Fruit fly (Drosophila melanogaster): ENCODE results near the gene tow.

tow gene

DNA sequence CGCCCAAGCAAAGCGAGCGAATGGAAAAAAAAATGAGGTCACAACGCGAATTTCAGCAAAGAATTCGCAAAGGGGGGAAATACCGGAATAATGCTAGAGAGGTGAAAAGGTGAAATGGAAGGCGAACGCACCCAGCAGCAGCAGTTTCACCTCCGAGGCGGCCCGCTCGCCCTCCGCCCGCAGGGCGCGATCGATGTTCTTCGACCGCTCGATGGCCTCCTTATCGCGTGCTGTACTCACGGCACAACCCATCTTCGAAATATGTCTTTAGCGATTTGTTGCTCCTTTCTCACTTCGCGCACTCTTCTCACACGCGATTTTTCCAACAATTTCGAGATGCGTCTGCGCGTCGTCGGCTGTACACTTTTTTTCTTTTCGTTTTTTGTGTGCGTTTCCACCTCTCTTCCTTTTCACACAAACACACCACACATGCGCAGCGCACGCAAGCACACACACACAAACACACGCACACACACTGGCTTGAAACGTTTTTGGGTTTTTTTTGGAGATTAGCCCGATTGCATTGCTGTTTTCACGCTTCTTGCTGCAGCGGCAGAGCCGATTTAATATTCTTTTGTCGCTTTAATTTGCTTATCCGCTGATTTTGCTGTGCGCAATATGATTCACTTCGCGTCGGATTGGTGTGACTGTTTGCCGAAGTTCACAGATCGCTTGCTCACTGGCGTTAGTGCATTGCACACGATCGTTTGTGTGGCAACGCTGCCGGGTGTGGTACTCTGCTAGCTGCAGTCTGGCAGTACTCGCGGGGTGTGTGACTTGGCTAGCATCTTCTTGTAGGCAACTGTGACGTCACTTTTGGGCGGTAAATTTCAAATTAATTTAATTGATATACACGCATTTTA lies 37.0 kb downstream of the tow start, which contains the start of gene Galphai (continued):
- TF ChIP-seq CG1792 (GFP tag; optimal IDR thresholded peaks at IDR 0.05) = peak; percentile 28
- TF ChIP-seq Dll (GFP tag; IDR thresholded peaks at IDR 0.05; ENCODE audit: partially characterized antibody) = peak; percentile 15; the same call in 1 of the 4 replicates
- TF ChIP-seq nom (GFP tag; optimal IDR thresholded peaks at IDR 0.05) = peak; percentile 77
- TF ChIP-seq CG9797 (GFP tag; optimal IDR thresholded peaks at IDR 0.05) = peak; percentile 100
- TF ChIP-seq E2f1 (GFP tag; IDR thresholded peaks at IDR 0.05) = 0 out of 2 replicates have a peak, but pooled peaks have one; percentile 9
- peak; percentile 76 for TF ChIP-seq CG12659 (GFP tag; optimal IDR thresholded peaks at IDR 0.05)
- peak; percentile 50; the same call in 2 of the 3 replicates for TF ChIP-seq CG16813 (GFP tag; IDR thresholded peaks at IDR 0.05; ENCODE audit: partially characterized antibody)
- no peak for TF ChIP-seq Ada2b (GFP tag; IDR thresholded peaks at IDR 0.05)
- no peak for TF ChIP-seq kah (GFP tag; optimal IDR thresholded peaks at IDR 0.05)
- TF ChIP-seq pzg (GFP tag; optimal IDR thresholded peaks at IDR 0.05) = peak; percentile 100
- peak; percentile 28 for TF ChIP-seq CG9817 (tag; optimal IDR thresholded peaks at IDR 0.05)
- 0 out of 2 replicates have a peak, but pooled peaks have one; percentile 16 for TF ChIP-seq sim (GFP tag; IDR thresholded peaks at IDR 0.05)
- no peak for TF ChIP-seq corto (GFP tag; optimal IDR thresholded peaks at IDR 0.05)
- TF ChIP-seq caup (GFP tag; optimal IDR thresholded peaks at IDR 0.05; ENCODE audit: severe bottlenecking) = peak; percentile 47
- TF ChIP-seq CG18011 (GFP tag; optimal IDR thresholded peaks at IDR 0.05) = no peak
- peak; percentile 48 for TF ChIP-seq CG7928 (GFP tag; optimal IDR thresholded peaks at IDR 0.05)
- no peak for TF ChIP-seq jigr1 (GFP tag; IDR thresholded peaks at IDR 0.05)
- TF ChIP-seq oc (tag; optimal IDR thresholded peaks at IDR 0.05) = no peak
- peak; percentile 40 for TF ChIP-seq slbo (GFP tag; IDR thresholded peaks at IDR 0.05)
- TF ChIP-seq CG31365 (tag; optimal IDR thresholded peaks at IDR 0.05) = peak; percentile 58
- peak; percentile 27 for TF ChIP-seq Mes4 (GFP tag; optimal IDR thresholded peaks at IDR 0.05)
- TF ChIP-seq maf-S (GFP tag; optimal IDR thresholded peaks at IDR 0.05) = peak; percentile 24
- peak; percentile 72 for TF ChIP-seq CG2116 (GFP tag; optimal IDR thresholded peaks at IDR 0.05)
- TF ChIP-seq gro (GFP tag; optimal IDR thresholded peaks at IDR 0.05) = peak; percentile 37
- no peak for TF ChIP-seq CG5953 (GFP tag; IDR thresholded peaks at IDR 0.05)
- peak; percentile 15 for TF ChIP-seq Spps (tag; optimal IDR thresholded peaks at IDR 0.05)
- TF ChIP-seq so (GFP tag; IDR thresholded peaks at IDR 0.05) = peak; percentile 20; the same call in 1 of the 3 replicates
- peak; percentile 49 for TF ChIP-seq grn (GFP tag; optimal IDR thresholded peaks at IDR 0.05)
- TF ChIP-seq gsb-n (tag; optimal IDR thresholded peaks at IDR 0.05) = peak; percentile 66
- peak; percentile 17 for TF ChIP-seq kni (GFP tag; optimal IDR thresholded peaks at IDR 0.05)
- peak; percentile 59 for TF ChIP-seq Mad (GFP tag; optimal IDR thresholded peaks at IDR 0.05)
- no peak for TF ChIP-seq sc (optimal IDR thresholded peaks at IDR 0.05)
- TF ChIP-seq sc (GFP tag; optimal IDR thresholded peaks at IDR 0.05) = no peak
- TF ChIP-seq run (tag; optimal IDR thresholded peaks at IDR 0.05) = peak; percentile 51
- TF ChIP-seq vvl (GFP tag; IDR thresholded peaks at IDR 0.05) = peak; percentile 75
- TF ChIP-seq pros (GFP tag; optimal IDR thresholded peaks at IDR 0.05) = no peak
- TF ChIP-seq Hand (GFP tag; optimal IDR thresholded peaks at IDR 0.05) = peak; percentile 12
- TF ChIP-seq Sox100B (GFP tag; optimal IDR thresholded peaks at IDR 0.05) = no peak
- peak; percentile 36 for TF ChIP-seq CG3163 (GFP tag; optimal IDR thresholded peaks at IDR 0.05)
- TF ChIP-seq repo (GFP tag; optimal IDR thresholded peaks at IDR 0.05) = peak; percentile 46
- peak; percentile 67; the same call in 1 of the 3 replicates for TF ChIP-seq Opbp (GFP tag; IDR thresholded peaks at IDR 0.05; ENCODE audit: partially characterized antibody)
- TF ChIP-seq CG7271 (tag; optimal IDR thresholded peaks at IDR 0.05) = peak; percentile 13
- peak; percentile 60 for TF ChIP-seq CG12769 (tag; optimal IDR thresholded peaks at IDR 0.05)
- no peak for TF ChIP-seq Camta (GFP tag; optimal IDR thresholded peaks at IDR 0.05)
- peak; percentile 38 to 45 for TF ChIP-seq dpn (GFP tag; optimal IDR thresholded peaks at IDR 0.05)
- peak; percentile 66 for TF ChIP-seq CG9932 (GFP tag; IDR thresholded peaks at IDR 0.05)
- peak; percentile 18 for TF ChIP-seq CG13424 (tag; optimal IDR thresholded peaks at IDR 0.05)
